Worm (Caenorhabditis elegans) whole organism, L1 larva: ENCODE data around the gene F14H3.6.
A peak's percentile ranks its signal among the peaks of the same experiment; 100 is the strongest.

Experiments used
- C04F5.9 ChIP-seq: sonication (generic microtip); optimal IDR thresholded peaks from 2 replicates; lab custom pipeline; 2016; ENCODE audit warnings: missing genetic modification characterization, missing compliant biosample characterization
- F16B12.6 ChIP-seq: fragments of 150-350 bp; optimal IDR thresholded peaks from 2 replicates; lab custom pipeline; 2014; ENCODE audit warnings: missing biosample characterization, missing genetic modification characterization
- Y116A8C.19 ChIP-seq: sonication (generic microtip); optimal IDR thresholded peaks from 2 replicates; lab custom pipeline; 2016; ENCODE audit warnings: missing compliant biosample characterization, missing genetic modification characterization, borderline replicate concordance
- aly-2 ChIP-seq: fragments of 150-350 bp; optimal IDR thresholded peaks from 2 replicates; lab custom pipeline; 2014; ENCODE audit warnings: missing biosample characterization, missing genetic modification characterization
- ama-1 ChIP-seq: fragments of 150-350 bp; optimal IDR thresholded peaks from 2 replicates; lab custom pipeline; 2014
- ceh-63 ChIP-seq: fragments of 200-800 bp; sonication (Bioruptor generic); optimal IDR thresholded peaks from 2 replicates; lab custom pipeline; 2018; ENCODE audit warnings: mild to moderate bottlenecking, missing genetic modification characterization, missing compliant biosample characterization
- ceh-8 ChIP-seq: fragments of 200-800 bp; sonication (Bioruptor generic); optimal IDR thresholded peaks from 2 replicates; lab custom pipeline; 2018; ENCODE audit warnings: mild to moderate bottlenecking, missing genetic modification characterization, moderate library complexity, missing compliant biosample characterization
- ceh-82 ChIP-seq, 3 experiments: fragments of 150-350 bp in 1 of 3; sonication (generic microtip) in 2 of 3; optimal IDR thresholded peaks; 2 replicates each; lab custom pipeline; 2014 to 2017; ENCODE audit warnings: missing biosample characterization in 3 of 3, missing genetic modification characterization in 3 of 3
- ceh-90 ChIP-seq: sonication (generic microtip); optimal IDR thresholded peaks from 2 replicates; lab custom pipeline; 2016; ENCODE audit warnings: missing genetic modification characterization, missing compliant biosample characterization
- dsc-1 ChIP-seq: sonication (generic microtip); optimal IDR thresholded peaks from 2 replicates; lab custom pipeline; 2016; ENCODE audit warnings: mild to moderate bottlenecking, missing genetic modification characterization, missing compliant biosample characterization
- efl-1 ChIP-seq, 4 experiments: fragments of 150-350 bp; optimal IDR thresholded peaks in 3 of 4; peaks in 1 of 4; 1 replicate in 1 of 4; 2 replicates in 3 of 4; lab custom pipeline; 2014; ENCODE audit warnings: missing biosample characterization in 2 of 4, missing genetic modification characterization in 2 of 4, missing genetic modification reagents in 2 of 4
- egl-13 ChIP-seq: sonication (generic microtip); optimal IDR thresholded peaks from 2 replicates; lab custom pipeline; 2016; ENCODE audit warnings: missing genotype, missing genetic modification reagents, missing genetic modification characterization, missing compliant biosample characterization
- fkh-8 ChIP-seq: sonication (generic microtip); optimal IDR thresholded peaks from 2 replicates; lab custom pipeline; 2016; ENCODE audit warnings: mild to moderate bottlenecking, missing genetic modification characterization, missing compliant biosample characterization
- hlh-17 ChIP-seq: fragments of 200-800 bp; sonication (Bioruptor generic); optimal IDR thresholded peaks from 2 replicates; lab custom pipeline; 2018; ENCODE audit warnings: missing genetic modification characterization, mild to moderate bottlenecking, missing compliant biosample characterization, moderate library complexity, borderline replicate concordance
- hlh-4 ChIP-seq: sonication (generic microtip); optimal IDR thresholded peaks from 2 replicates; lab custom pipeline; 2016; ENCODE audit warnings: mild to moderate bottlenecking, missing genetic modification characterization, missing compliant biosample characterization
- hpl-2 ChIP-seq: fragments of 150-350 bp; optimal IDR thresholded peaks from 2 replicates; lab custom pipeline; 2014; ENCODE audit warnings: missing biosample characterization, missing genetic modification reagents, missing genetic modification characterization
- irx-1 ChIP-seq: sonication (generic microtip); optimal IDR thresholded peaks from 2 replicates; lab custom pipeline; 2016; ENCODE audit warnings: missing genetic modification characterization, missing compliant biosample characterization
- isw-1 ChIP-seq: fragments of 200-800 bp; sonication (Bioruptor generic); IDR thresholded peaks from 2 replicates; pipeline ENCODE4 v1.3.6; 2022; ENCODE audit warnings: missing genetic modification characterization, missing compliant biosample characterization
- lir-3 ChIP-seq: sonication (generic microtip); optimal IDR thresholded peaks from 2 replicates; lab custom pipeline; 2016; ENCODE audit warnings: mild to moderate bottlenecking, missing genetic modification characterization, moderate library complexity, missing compliant biosample characterization; ENCODE audit not compliant: poor library complexity
- lsy-2 ChIP-seq, 2 experiments: fragments of 150-350 bp; optimal IDR thresholded peaks; 2 replicates each; lab custom pipeline; 2014; ENCODE audit warnings: missing biosample characterization in 2 of 2, missing genetic modification characterization in 2 of 2
- mab-9 ChIP-seq: fragments of 200-800 bp; sonication (Bioruptor generic); IDR thresholded peaks from 2 replicates; pipeline ENCODE4 v1.3.6; 2022; ENCODE audit warnings: missing genetic modification reagents, missing genetic modification characterization, missing compliant biosample characterization
- mef-2 ChIP-seq: fragments of 150-350 bp; optimal IDR thresholded peaks from 2 replicates; lab custom pipeline; 2014; ENCODE audit warnings: missing biosample characterization, missing genetic modification characterization
- nhr-11 ChIP-seq: fragments of 150-350 bp; optimal IDR thresholded peaks from 2 replicates; lab custom pipeline; 2014; ENCODE audit warnings: missing biosample characterization, missing genetic modification characterization
- nhr-20 ChIP-seq: sonication (generic microtip); optimal IDR thresholded peaks from 2 replicates; lab custom pipeline; 2016; ENCODE audit warnings: mild to moderate bottlenecking, missing genetic modification characterization, missing compliant biosample characterization
- nhr-237 ChIP-seq: fragments of 150-350 bp; optimal IDR thresholded peaks from 2 replicates; lab custom pipeline; 2014; ENCODE audit warnings: missing biosample characterization, missing genetic modification characterization
- nhr-76 ChIP-seq: sonication (generic microtip); optimal IDR thresholded peaks from 2 replicates; lab custom pipeline; 2017; ENCODE audit warnings: missing biosample characterization, missing genetic modification characterization
- pag-3 ChIP-seq: sonication (generic microtip); optimal IDR thresholded peaks from 2 replicates; lab custom pipeline; 2017; ENCODE audit warnings: missing genetic modification characterization, mild to moderate bottlenecking, missing compliant biosample characterization, antibody characterized with exemption, borderline replicate concordance; ENCODE audit not compliant: insufficient read depth
- pqm-1 ChIP-seq: sonication (generic microtip); optimal IDR thresholded peaks from 3 replicates; lab custom pipeline; 2017; ENCODE audit warnings: missing biosample characterization, missing genetic modification characterization
- rnt-1 ChIP-seq: sonication (generic microtip); optimal IDR thresholded peaks from 2 replicates; lab custom pipeline; 2016; ENCODE audit warnings: mild to moderate bottlenecking, missing genetic modification characterization, moderate library complexity, missing compliant biosample characterization
- skn-1 ChIP-seq: fragments of 150-350 bp; optimal IDR thresholded peaks from 2 replicates; lab custom pipeline; 2014; ENCODE audit warnings: missing biosample characterization, missing genetic modification characterization
- snpc-4 ChIP-seq: fragments of 150-350 bp; optimal IDR thresholded peaks from 2 replicates; lab custom pipeline; 2014; ENCODE audit warnings: missing biosample characterization, missing genetic modification characterization
- sox-4 ChIP-seq: sonication (generic microtip); optimal IDR thresholded peaks from 2 replicates; lab custom pipeline; 2016; ENCODE audit warnings: missing genetic modification characterization, missing compliant biosample characterization
- tbx-2 ChIP-seq: sonication (generic microtip); optimal IDR thresholded peaks from 2 replicates; lab custom pipeline; 2016; ENCODE audit warnings: missing genetic modification characterization, missing compliant biosample characterization
- tlp-1 ChIP-seq: fragments of 150-350 bp; optimal IDR thresholded peaks from 2 replicates; lab custom pipeline; 2014; ENCODE audit warnings: missing biosample characterization, missing genetic modification characterization
- unc-30 ChIP-seq: sonication (generic microtip); optimal IDR thresholded peaks from 2 replicates; lab custom pipeline; 2017; ENCODE audit warnings: missing biosample characterization, missing genetic modification characterization
- vab-15 ChIP-seq: sonication (generic microtip); optimal IDR thresholded peaks from 2 replicates; lab custom pipeline; 2017; ENCODE audit warnings: missing genotype, mild to moderate bottlenecking, missing genetic modification characterization, missing compliant biosample characterization
- zag-1 ChIP-seq: fragments of 150-350 bp; optimal IDR thresholded peaks from 2 replicates; lab custom pipeline; 2014; ENCODE audit warnings: missing biosample characterization, missing genetic modification characterization
- ztf-11 ChIP-seq, 2 experiments: sonication (generic microtip); optimal IDR thresholded peaks; 2 replicates each; lab custom pipeline; 2016 to 2017; ENCODE audit warnings: missing genetic modification characterization in 2 of 2, missing biosample characterization in 1 of 2, missing compliant biosample characterization in 1 of 2

The F14H3.6 gene

ce11 chrV:16022600-16022999 lies 36.1 kb downstream of the F14H3.6 start (continued):
- TF ChIP-seq isw-1 (GFP tag; lab: Robert Waterston, UW) (peak; percentile 49), lir-3 (tag; lab: Kevin White, UChicago) (peak; percentile 84), hlh-17 (GFP tag; lab: Kevin White, UChicago) (no peak), ceh-90 (tag; lab: Kevin White, UChicago) (peak; percentile 87)

ce11 chrV:16020042-16020441 lies 38.7 kb downstream of the F14H3.6 start, which contains the start of gene srx-44:
TSS of gene srx-44 (plus strand) at chrV:16020342.
- no peak for TF ChIP-seq ztf-11 (tag; optimal IDR thresholded peaks at IDR 0.05; lab: Kevin White, UChicago)
- TF ChIP-seq ama-1 (lab: Kevin White, UChicago) = no peak
- no peak for TF ChIP-seq fkh-8
- no peak for TF ChIP-seq irx-1 (tag; lab: Kevin White, UChicago)
- no peak for TF ChIP-seq unc-30
- TF ChIP-seq tbx-2 = no peak
- no peak for TF ChIP-seq egl-13 (tag; lab: Kevin White, UChicago)
- no peak for TF ChIP-seq mef-2 (tag; lab: Kevin White, UChicago)
- TF ChIP-seq C04F5.9 (tag; lab: Kevin White, UChicago) = no peak
- TF ChIP-seq, all 84 proteins: peak for 0

- TF ChIP-seq ceh-63 (GFP tag; lab: Kevin White, UChicago) (no peak), egl-13 (tag; lab: Kevin White, UChicago) (no peak), skn-1 (tag; lab: Kevin White, UChicago) (no peak), nhr-237 (tag; lab: Kevin White, UChicago) (no peak), tbx-2 (no peak), nhr-11 (tag; lab: Kevin White, UChicago) (no peak), dsc-1 (tag; lab: Kevin White, UChicago) (no peak), vab-15 (tag; lab: Kevin White, UChicago) (no peak), ceh-8 (GFP tag; lab: Kevin White, UChicago) (no peak), pqm-1 (tag; lab: Kevin White, UChicago) (no peak), hlh-4 (tag; lab: Kevin White, UChicago) (no peak), rnt-1 (tag; lab: Kevin White, UChicago) (no peak), Y116A8C.19 (no peak), mab-9 (no peak), hpl-2 (GFP tag; lab: Kevin White, UChicago) (no peak), tlp-1 (tag; lab: Kevin White, UChicago) (no peak), aly-2 (tag; lab: Kevin White, UChicago) (no peak)
Observed at ce11 chrV:16017671-16018070, 41.0 kb downstream of the F14H3.6 start, which contains the start of gene srx-43. TSS of gene srx-43 (plus strand) at chrV:16017971.

- no peak for TF ChIP-seq sox-4 (tag; lab: Kevin White, UChicago)
- peak; percentile 66 for TF ChIP-seq ceh-8 (GFP tag; lab: Kevin White, UChicago)
Observed at ce11 chrV:16016977-16017376, 41.7 kb downstream of the F14H3.6 start.

ce11 chrV:16015652-16016051 lies 43.0 kb downstream of the F14H3.6 start, which contains the start of gene str-232:
TSS of gene str-232 (minus strand) at chrV:16015752.
- no peak for TF ChIP-seq ceh-63 (GFP tag; lab: Kevin White, UChicago)
- TF ChIP-seq skn-1 (tag; lab: Kevin White, UChicago) = no peak
- no peak for TF ChIP-seq zag-1 (tag; lab: Kevin White, UChicago)
- TF ChIP-seq lsy-2 (tag; optimal IDR thresholded peaks at IDR 0.05; lab: Kevin White, UChicago) = no peak
- TF ChIP-seq, all 84 proteins: peak for 0

- TF ChIP-seq sox-4 (tag; lab: Kevin White, UChicago) (no peak), zag-1 (tag; lab: Kevin White, UChicago) (no peak), ceh-82 (tag; optimal IDR thresholded peaks at IDR 0.05; lab: Kevin White, UChicago) (no peak), nhr-76 (tag; lab: Kevin White, UChicago) (no peak), ztf-11 (tag; optimal IDR thresholded peaks at IDR 0.05; lab: Kevin White, UChicago) (no peak), pag-3 (no peak), snpc-4 (tag; lab: Kevin White, UChicago) (no peak), hlh-4 (tag; lab: Kevin White, UChicago) (no peak), nhr-20 (tag; lab: Kevin White, UChicago) (no peak), F16B12.6 (tag; lab: Kevin White, UChicago) (no peak), irx-1 (tag; lab: Kevin White, UChicago) (no peak), efl-1 (optimal IDR thresholded peaks at IDR 0.05; lab: Kevin White, UChicago) (no peak), efl-1 (GFP tag; optimal IDR thresholded peaks at IDR 0.05 in 1 of 2; lab: Kevin White, UChicago) (no peak), hpl-2 (GFP tag; lab: Kevin White, UChicago) (no peak), isw-1 (GFP tag; lab: Robert Waterston, UW) (no peak)
Observed at ce11 chrV:16009564-16009963, 49.1 kb downstream of the F14H3.6 start, which contains the start of gene str-233. TSS of gene str-233 (minus strand) at chrV:16009664.
